Fruit fly (Drosophila melanogaster) whole organism, pupa: Measurements from ENCODE around the gene pns.

Experiments
- CG10348 ChIP-seq: fragments of 200-800 bp; sonication (Bioruptor generic); IDR thresholded peaks from 2 replicates; pipeline ENCODE4 v1.3.6; 2022; ENCODE audit warnings: missing biosample characterization, missing genetic modification characterization
- CG4496 ChIP-seq: fragments of 200-800 bp; sonication (Bioruptor generic); IDR thresholded peaks from 3 replicates; pipeline ENCODE4 v1.3.6; 2022; ENCODE audit warnings: missing biosample characterization, missing genetic modification characterization
- CG8159 ChIP-seq: fragments of 200-800 bp; sonication (Bioruptor generic); optimal IDR thresholded peaks from 3 replicates; lab custom pipeline; 2018; ENCODE audit warnings: missing biosample characterization, mild to moderate bottlenecking, missing genetic modification characterization, moderate library complexity
- CG9948 ChIP-seq: fragments of 200-800 bp; sonication (Bioruptor generic); optimal IDR thresholded peaks from 2 replicates; lab custom pipeline; 2018; ENCODE audit warnings: missing biosample characterization, mild to moderate bottlenecking, missing genetic modification characterization, moderate library complexity
- D1 ChIP-seq: fragments of 200-800 bp; sonication (Bioruptor generic); optimal IDR thresholded peaks from 2 replicates; lab custom pipeline; 2018; ENCODE audit warnings: missing biosample characterization, mild to moderate bottlenecking, missing genetic modification characterization, moderate library complexity
- rn ChIP-seq: fragments of 200-800 bp; sonication (Bioruptor generic); IDR thresholded peaks from 2 replicates; pipeline ENCODE4 v1.3.6; 2022; ENCODE audit warnings: missing biosample characterization, missing genetic modification characterization

dm6 chr3L:1536487-1537337 lies at the start of gene pns, which contains the start of gene CG12091:
- TF ChIP-seq CG8159 (tag; lab: Kevin White, UChicago), result peak; percentile 53
- no peak for TF ChIP-seq CG10348 (GFP tag; lab: Robert Waterston, UW)
- TF ChIP-seq CG9948, result peak; percentile 16
- no peak for TF ChIP-seq rn
- TF ChIP-seq D1 (tag; lab: Kevin White, UChicago), result no peak
- TF ChIP-seq CG4496 (GFP tag; lab: Robert Waterston, UW), result peak; percentile 76
